Fruit fly (Drosophila melanogaster): ENCODE data around the gene dpr4.

dpr4 gene

DNA sequence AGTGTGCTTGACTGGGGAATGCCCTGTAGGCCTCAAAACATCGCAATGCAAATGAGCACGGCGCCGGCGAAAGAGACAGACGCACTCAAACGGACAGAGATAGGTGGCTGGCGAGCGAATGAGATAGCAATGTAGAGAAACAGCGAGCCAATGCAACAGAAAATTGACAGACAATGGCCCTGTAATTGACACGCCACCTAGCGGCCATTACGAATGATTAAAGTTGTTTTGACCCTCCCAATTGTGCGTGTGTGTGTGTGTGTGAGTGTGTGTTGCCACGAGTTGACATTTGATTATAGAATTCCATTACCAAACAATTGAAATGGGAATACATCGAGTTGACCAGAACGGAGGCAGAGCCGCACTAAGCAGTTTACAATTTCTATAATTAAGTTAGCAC, 1.4 kb upstream of the dpr4 start:
- TF ChIP-seq rgr (GFP tag; optimal IDR thresholded peaks at IDR 0.05) = no peak
- TF ChIP-seq usp (GFP tag; optimal IDR thresholded peaks at IDR 0.05) = no peak
- no peak for TF ChIP-seq jim (GFP tag; optimal IDR thresholded peaks at IDR 0.05)
- TF ChIP-seq br (GFP tag; optimal IDR thresholded peaks at IDR 0.05) = no peak

dm6 chr3R:11531893-11532292, 10.9 kb downstream of the dpr4 start:
- TF ChIP-seq Jra (GFP tag; optimal IDR thresholded peaks at IDR 0.05) (no peak), Dfd (GFP tag; optimal IDR thresholded peaks at IDR 0.05) (peak; percentile 72), sv (GFP tag; optimal IDR thresholded peaks at IDR 0.05) (no peak)

DNA sequence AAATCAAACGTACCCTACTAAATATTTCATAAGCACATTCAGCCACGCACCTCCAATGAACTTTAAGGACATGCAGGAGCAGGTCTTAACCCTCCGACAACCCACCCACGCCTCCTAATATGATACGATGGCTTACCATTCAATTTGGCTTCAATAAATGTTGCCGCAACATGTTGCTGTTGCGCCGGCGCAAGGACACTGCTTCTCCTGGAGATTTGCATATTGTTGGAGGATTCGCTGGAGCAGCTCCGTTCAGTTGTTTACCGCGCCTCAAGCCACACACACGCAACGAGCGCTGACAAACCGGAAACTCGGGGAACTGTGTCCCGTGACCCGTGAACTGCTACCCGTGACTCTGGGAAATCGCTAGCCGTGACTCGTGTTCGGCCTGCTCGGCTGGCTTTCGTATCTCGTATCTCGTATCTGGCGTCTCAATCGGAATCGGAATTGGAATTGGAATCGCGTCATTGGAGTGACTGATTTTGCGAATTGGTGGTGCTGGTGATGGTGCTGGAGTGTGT, 43.0 kb downstream of the dpr4 start, which contains the start of gene dpr5:
TSS of gene dpr5 (plus strand) at position 270 of the 521 bp plus-strand sequence.
- TF ChIP-seq jim (GFP tag; optimal IDR thresholded peaks at IDR 0.05) = no peak
- no peak for TF ChIP-seq Jra (GFP tag; optimal IDR thresholded peaks at IDR 0.05)
- no peak for TF ChIP-seq psq (GFP tag; optimal IDR thresholded peaks at IDR 0.05)
- no peak for TF ChIP-seq rgr (GFP tag; optimal IDR thresholded peaks at IDR 0.05)
- no peak for TF ChIP-seq Abd-B (GFP tag; optimal IDR thresholded peaks at IDR 0.05)
- TF ChIP-seq ey (GFP tag; optimal IDR thresholded peaks at IDR 0.05) = no peak
- no peak for TF ChIP-seq dmrt93B (GFP tag; optimal IDR thresholded peaks at IDR 0.05)
- no peak for TF ChIP-seq CrebA (GFP tag; optimal IDR thresholded peaks at IDR 0.05; ENCODE audit: borderline replicate concordance)
- TF ChIP-seq h (GFP tag; optimal IDR thresholded peaks at IDR 0.05) = no peak
- TF ChIP-seq lola (GFP tag; optimal IDR thresholded peaks at IDR 0.05) = no peak
- no peak for TF ChIP-seq fru (GFP tag; optimal IDR thresholded peaks at IDR 0.05)
- TF ChIP-seq dsf (GFP tag; optimal IDR thresholded peaks at IDR 0.05; ENCODE audit: borderline replicate concordance) = no peak
- no peak for TF ChIP-seq HLH106 (tag; optimal IDR thresholded peaks at IDR 0.05)
- TF ChIP-seq sv (GFP tag; optimal IDR thresholded peaks at IDR 0.05) = no peak
- TF ChIP-seq foxo (GFP tag; optimal IDR thresholded peaks at IDR 0.05) = no peak
- no peak for TF ChIP-seq Hnf4 (GFP tag; optimal IDR thresholded peaks at IDR 0.05)
- no peak for TF ChIP-seq Hr83 (GFP tag; optimal IDR thresholded peaks at IDR 0.05; ENCODE audit: poor library complexity, severe bottlenecking)
- TF ChIP-seq Dif (GFP tag; optimal IDR thresholded peaks at IDR 0.05; ENCODE audit: partially characterized antibody) = no peak
- TF ChIP-seq tai (GFP tag; optimal IDR thresholded peaks at IDR 0.05) = no peak
- TF ChIP-seq GATAd (GFP tag; optimal IDR thresholded peaks at IDR 0.05) = no peak

DNA sequence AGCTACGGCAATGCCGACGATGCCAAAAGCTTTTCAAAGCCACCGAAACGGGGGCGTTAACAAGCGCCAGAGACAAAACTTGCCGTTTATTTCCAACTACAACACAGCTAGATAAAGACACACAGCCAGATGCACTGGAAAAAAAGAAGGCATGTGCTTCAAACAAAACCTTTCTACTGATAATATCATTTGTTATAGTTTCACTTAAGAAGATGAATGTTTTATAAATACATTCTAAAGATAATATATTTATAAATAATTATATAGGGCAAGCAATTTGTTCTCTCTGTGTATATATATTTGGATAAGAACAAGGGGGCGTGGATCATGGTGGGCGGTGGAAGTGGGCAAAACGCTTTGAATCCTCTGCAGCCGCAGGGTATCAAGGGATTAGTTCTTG, 52.5 kb downstream of the dpr4 start:
- TF ChIP-seq lola (GFP tag; optimal IDR thresholded peaks at IDR 0.05) (no peak), dmrt93B (GFP tag; optimal IDR thresholded peaks at IDR 0.05) (no peak), sage (GFP tag; optimal IDR thresholded peaks at IDR 0.05) (no peak), foxo (GFP tag; optimal IDR thresholded peaks at IDR 0.05) (no peak), dsf (GFP tag; optimal IDR thresholded peaks at IDR 0.05; ENCODE audit: borderline replicate concordance) (no peak), br (GFP tag; optimal IDR thresholded peaks at IDR 0.05) (no peak), Dif (GFP tag; optimal IDR thresholded peaks at IDR 0.05; ENCODE audit: partially characterized antibody) (no peak), Hr78 (GFP tag; optimal IDR thresholded peaks at IDR 0.05) (no peak), Mio (GFP tag; optimal IDR thresholded peaks at IDR 0.05) (no peak), fru (GFP tag; optimal IDR thresholded peaks at IDR 0.05) (no peak), psq (GFP tag; optimal IDR thresholded peaks at IDR 0.05) (no peak), dl (GFP tag; optimal IDR thresholded peaks at IDR 0.05; ENCODE audit: insufficient read depth in 1 of 2, partially characterized antibody in 2 of 2) (no peak), HLH106 (tag; optimal IDR thresholded peaks at IDR 0.05) (no peak), Abd-B (GFP tag; optimal IDR thresholded peaks at IDR 0.05) (no peak), N (GFP tag; optimal IDR thresholded peaks at IDR 0.05) (no peak), CrebA (GFP tag; optimal IDR thresholded peaks at IDR 0.05; ENCODE audit: borderline replicate concordance) (no peak), CG32264 (GFP tag; optimal IDR thresholded peaks at IDR 0.05) (no peak), Hr83 (GFP tag; optimal IDR thresholded peaks at IDR 0.05; ENCODE audit: poor library complexity, severe bottlenecking) (no peak)

All from whole organism, wandering third instar larva.